Worm (Caenorhabditis elegans): ENCODE results near the gene F47G3.3.

F47G3.3 gene

ce11 chrX:2403724-2404123 is 27.9 kb downstream of the F47G3.3 start, which contains the start of gene C43H6.4:
Gene C43H6.4, plus strand, starts transcription at chrX:2404024.
- TF ChIP-seq snpc-4 (tag; optimal IDR thresholded peaks at IDR 0.05), result no peak
- no peak for TF ChIP-seq lin-13 (tag; optimal IDR thresholded peaks at IDR 0.05)
- TF ChIP-seq lin-32 (GFP tag; optimal IDR thresholded peaks at IDR 0.05), result no peak
- no peak for TF ChIP-seq bed-3 (GFP tag; optimal IDR thresholded peaks at IDR 0.05)
- no peak for TF ChIP-seq zip-8 (tag; optimal IDR thresholded peaks at IDR 0.05)
- no peak for TF ChIP-seq mep-1 (tag; optimal IDR thresholded peaks at IDR 0.05)
- no peak for TF ChIP-seq mls-2 (tag; optimal IDR thresholded peaks at IDR 0.05)
- no peak for TF ChIP-seq sptf-1 (tag; optimal IDR thresholded peaks at IDR 0.05)
- TF ChIP-seq ceh-39 (tag; optimal IDR thresholded peaks at IDR 0.05), result no peak
- TF ChIP-seq hlh-1 (tag; optimal IDR thresholded peaks at IDR 0.05), result no peak
- TF ChIP-seq drap-1 (GFP tag; optimal IDR thresholded peaks at IDR 0.05), result no peak
- no peak for TF ChIP-seq cnd-1 (tag; optimal IDR thresholded peaks at IDR 0.05)
- no peak for TF ChIP-seq ces-1 (GFP tag; optimal IDR thresholded peaks at IDR 0.05)
- TF ChIP-seq tbx-8 (GFP tag; optimal IDR thresholded peaks at IDR 0.05), result no peak
- TF ChIP-seq unc-120 (tag; optimal IDR thresholded peaks at IDR 0.05; ENCODE audit: poor library complexity, severe bottlenecking), result no peak
- no peak for TF ChIP-seq nhr-28 (tag; optimal IDR thresholded peaks at IDR 0.05)
- TF ChIP-seq nhr-12 (tag; optimal IDR thresholded peaks at IDR 0.05), result no peak
- TF ChIP-seq ham-2 (GFP tag; optimal IDR thresholded peaks at IDR 0.05), result no peak

ce11 chrX:2407167-2407566 is 31.4 kb downstream of the F47G3.3 start, which contains the start of gene mtpn-1:
Gene mtpn-1, plus strand, starts transcription at chrX:2407467.
- TF ChIP-seq pha-4 (tag; optimal IDR thresholded peaks at IDR 0.05), result no peak
- TF ChIP-seq zip-8 (tag; optimal IDR thresholded peaks at IDR 0.05), result no peak
- no peak for TF ChIP-seq ceh-83 (GFP tag; optimal IDR thresholded peaks at IDR 0.05)
- TF ChIP-seq hlh-1 (tag; optimal IDR thresholded peaks at IDR 0.05), result no peak
- TF ChIP-seq flh-1 (GFP tag; optimal IDR thresholded peaks at IDR 0.05), result no peak
- TF ChIP-seq blmp-1 (tag; optimal IDR thresholded peaks at IDR 0.05), result no peak
- no peak for TF ChIP-seq ces-1 (GFP tag; optimal IDR thresholded peaks at IDR 0.05)
- no peak for TF ChIP-seq lin-13 (tag; optimal IDR thresholded peaks at IDR 0.05)

- TF ChIP-seq unc-39 (tag; optimal IDR thresholded peaks at IDR 0.05), result no peak
- no peak for TF ChIP-seq mep-1 (tag; optimal IDR thresholded peaks at IDR 0.05)
- TF ChIP-seq flh-1 (GFP tag; optimal IDR thresholded peaks at IDR 0.05), result no peak
- TF ChIP-seq drap-1 (GFP tag; optimal IDR thresholded peaks at IDR 0.05), result no peak
- TF ChIP-seq ham-2 (GFP tag; optimal IDR thresholded peaks at IDR 0.05), result no peak
- TF ChIP-seq unc-120 (tag; optimal IDR thresholded peaks at IDR 0.05; ENCODE audit: poor library complexity, severe bottlenecking), result no peak
- no peak for TF ChIP-seq ztf-11 (tag; optimal IDR thresholded peaks at IDR 0.05)
- no peak for TF ChIP-seq elt-3 (tag; optimal IDR thresholded peaks at IDR 0.05)
- no peak for TF ChIP-seq nhr-237 (tag; optimal IDR thresholded peaks at IDR 0.05)
- no peak for TF ChIP-seq lin-32 (GFP tag; optimal IDR thresholded peaks at IDR 0.05)
- TF ChIP-seq tbx-8 (GFP tag; optimal IDR thresholded peaks at IDR 0.05), result no peak
- no peak for TF ChIP-seq snpc-4 (tag; optimal IDR thresholded peaks at IDR 0.05)
- no peak for TF ChIP-seq zip-8 (tag; optimal IDR thresholded peaks at IDR 0.05)
- TF ChIP-seq nhr-2 (tag; optimal IDR thresholded peaks at IDR 0.05), result no peak
- no peak for TF ChIP-seq ceh-39 (tag; optimal IDR thresholded peaks at IDR 0.05)
- no peak for TF ChIP-seq M03D4.4 (tag; optimal IDR thresholded peaks at IDR 0.05)
- TF ChIP-seq nhr-12 (tag; optimal IDR thresholded peaks at IDR 0.05), result no peak
- no peak for TF ChIP-seq nhr-28 (tag; optimal IDR thresholded peaks at IDR 0.05)
Measured at ce11 chrX:2409243-2409741, 33.5 kb downstream of the F47G3.3 start, which contains the start of the genes C43H6.12 and trpp-12. Gene C43H6.12, plus strand, starts transcription at chrX:2409607. Gene trpp-12, plus strand, starts transcription at chrX:2409691.

ce11 chrX:2410978-2411377 is 35.2 kb downstream of the F47G3.3 start:
- no peak for TF ChIP-seq blmp-1 (tag; optimal IDR thresholded peaks at IDR 0.05)
- no peak for TF ChIP-seq ceh-43 (GFP tag; optimal IDR thresholded peaks at IDR 0.05)
- TF ChIP-seq ztf-11 (tag; optimal IDR thresholded peaks at IDR 0.05), result no peak
- TF ChIP-seq hlh-1 (tag; optimal IDR thresholded peaks at IDR 0.05), result no peak
- TF ChIP-seq nhr-237 (tag; optimal IDR thresholded peaks at IDR 0.05), result no peak
- no peak for TF ChIP-seq pha-4 (tag; optimal IDR thresholded peaks at IDR 0.05)
- no peak for TF ChIP-seq unc-39 (tag; optimal IDR thresholded peaks at IDR 0.05)
- no peak for TF ChIP-seq flh-1 (GFP tag; optimal IDR thresholded peaks at IDR 0.05)
- no peak for TF ChIP-seq elt-1 (tag; optimal IDR thresholded peaks at IDR 0.05; ENCODE audit: borderline replicate concordance, insufficient read depth)
- TF ChIP-seq zip-8 (tag; optimal IDR thresholded peaks at IDR 0.05), result no peak
- no peak for TF ChIP-seq ham-2 (GFP tag; optimal IDR thresholded peaks at IDR 0.05)
- no peak for TF ChIP-seq sptf-1 (tag; optimal IDR thresholded peaks at IDR 0.05)
- TF ChIP-seq mab-5 (tag; optimal IDR thresholded peaks at IDR 0.05), result no peak
- no peak for TF ChIP-seq mls-2 (tag; optimal IDR thresholded peaks at IDR 0.05)
- no peak for TF ChIP-seq lsy-2 (tag; optimal IDR thresholded peaks at IDR 0.05)
- no peak for TF ChIP-seq nhr-2 (tag; optimal IDR thresholded peaks at IDR 0.05)
- no peak for TF ChIP-seq snpc-4 (tag; optimal IDR thresholded peaks at IDR 0.05)
- no peak for TF ChIP-seq lin-32 (GFP tag; optimal IDR thresholded peaks at IDR 0.05)
- no peak for TF ChIP-seq cnd-1 (tag; optimal IDR thresholded peaks at IDR 0.05)
- TF ChIP-seq ceh-83 (GFP tag; optimal IDR thresholded peaks at IDR 0.05), result no peak
